Worm (Caenorhabditis elegans) whole organism, L1 larva: ENCODE data around the gene K07E3.9.

Experiments
- C34B4.2 ChIP-seq: sonication (generic microtip); optimal IDR thresholded peaks from 2 replicates; lab custom pipeline; 2017; ENCODE audit warnings: mild to moderate bottlenecking, missing genetic modification characterization, missing compliant biosample characterization
- F16B12.6 ChIP-seq: fragments of 150-350 bp; optimal IDR thresholded peaks from 2 replicates; lab custom pipeline; 2014; ENCODE audit warnings: missing biosample characterization, missing genetic modification characterization
- alr-1 ChIP-seq: fragments of 200-800 bp; sonication (Bioruptor generic); optimal IDR thresholded peaks from 2 replicates; lab custom pipeline; 2018; ENCODE audit warnings: borderline replicate concordance, mild to moderate bottlenecking, missing genetic modification characterization, missing compliant biosample characterization
- ama-1 ChIP-seq: fragments of 150-350 bp; optimal IDR thresholded peaks from 2 replicates; lab custom pipeline; 2014
- blmp-1 ChIP-seq: fragments of 150-350 bp; optimal IDR thresholded peaks from 2 replicates; lab custom pipeline; 2014; ENCODE audit warnings: missing biosample characterization, missing genetic modification characterization
- ceh-63 ChIP-seq: fragments of 200-800 bp; sonication (Bioruptor generic); optimal IDR thresholded peaks from 2 replicates; lab custom pipeline; 2018; ENCODE audit warnings: mild to moderate bottlenecking, missing genetic modification characterization, missing compliant biosample characterization
- ceh-8 ChIP-seq: fragments of 200-800 bp; sonication (Bioruptor generic); optimal IDR thresholded peaks from 2 replicates; lab custom pipeline; 2018; ENCODE audit warnings: mild to moderate bottlenecking, missing genetic modification characterization, moderate library complexity, missing compliant biosample characterization
- ceh-82 ChIP-seq, 3 experiments: fragments of 150-350 bp in 1 of 3; sonication (generic microtip) in 2 of 3; optimal IDR thresholded peaks; 2 replicates each; lab custom pipeline; 2014 to 2017; ENCODE audit warnings: missing biosample characterization in 3 of 3, missing genetic modification characterization in 3 of 3
- ceh-90 ChIP-seq: sonication (generic microtip); optimal IDR thresholded peaks from 2 replicates; lab custom pipeline; 2016; ENCODE audit warnings: missing genetic modification characterization, missing compliant biosample characterization
- ces-1 ChIP-seq: fragments of 150-350 bp; optimal IDR thresholded peaks from 2 replicates; lab custom pipeline; 2014; ENCODE audit warnings: missing biosample characterization, missing genetic modification reagents, missing genetic modification characterization
- efl-1 ChIP-seq, 4 experiments: fragments of 150-350 bp; optimal IDR thresholded peaks in 3 of 4; peaks in 1 of 4; 1 replicate in 1 of 4; 2 replicates in 3 of 4; lab custom pipeline; 2014; ENCODE audit warnings: missing biosample characterization in 2 of 4, missing genetic modification characterization in 2 of 4, missing genetic modification reagents in 2 of 4
- efl-3 ChIP-seq: fragments of 200-800 bp; sonication (Bioruptor generic); optimal IDR thresholded peaks from 2 replicates; lab custom pipeline; 2018; ENCODE audit warnings: mild to moderate bottlenecking, missing genetic modification characterization, missing compliant biosample characterization
- egl-13 ChIP-seq: sonication (generic microtip); optimal IDR thresholded peaks from 2 replicates; lab custom pipeline; 2016; ENCODE audit warnings: missing genotype, missing genetic modification reagents, missing genetic modification characterization, missing compliant biosample characterization
- elt-2 ChIP-seq: sonication (generic microtip); optimal IDR thresholded peaks from 2 replicates; lab custom pipeline; 2016; ENCODE audit warnings: missing genetic modification characterization, mild to moderate bottlenecking, inconsistent platforms, missing compliant biosample characterization, missing genetic modification reagents
- elt-3 ChIP-seq, 6 experiments: fragments of 150-350 bp in 1 of 6; sonication (generic microtip); optimal IDR thresholded peaks; 2 replicates each; lab custom pipeline; 2017 to 2018; ENCODE audit warnings: missing biosample characterization in 6 of 6, missing genetic modification characterization in 6 of 6, inconsistent platforms in 1 of 6
- fkh-10 ChIP-seq: sonication (generic microtip); optimal IDR thresholded peaks from 2 replicates; lab custom pipeline; 2017; ENCODE audit warnings: missing biosample characterization, missing genetic modification reagents, missing genetic modification characterization
- fkh-4 ChIP-seq: sonication (generic microtip); optimal IDR thresholded peaks from 2 replicates; lab custom pipeline; 2016; ENCODE audit warnings: missing compliant biosample characterization, missing genetic modification characterization, borderline replicate concordance
- hpl-2 ChIP-seq: fragments of 150-350 bp; optimal IDR thresholded peaks from 2 replicates; lab custom pipeline; 2014; ENCODE audit warnings: missing biosample characterization, missing genetic modification reagents, missing genetic modification characterization
- isw-1 ChIP-seq: fragments of 200-800 bp; sonication (Bioruptor generic); IDR thresholded peaks from 2 replicates; pipeline ENCODE4 v1.3.6; 2022; ENCODE audit warnings: missing genetic modification characterization, missing compliant biosample characterization
- lin-14 ChIP-seq: fragments of 200-800 bp; sonication (Bioruptor generic); optimal IDR thresholded peaks from 2 replicates; lab custom pipeline; 2018; ENCODE audit warnings: mild to moderate bottlenecking, missing genetic modification characterization, moderate library complexity, missing compliant biosample characterization
- lin-39 ChIP-seq: fragments of 150-350 bp; optimal IDR thresholded peaks from 2 replicates; lab custom pipeline; 2014; ENCODE audit warnings: missing biosample characterization, missing genetic modification reagents, missing genetic modification characterization
- lsy-2 ChIP-seq, 2 experiments: fragments of 150-350 bp; optimal IDR thresholded peaks; 2 replicates each; lab custom pipeline; 2014; ENCODE audit warnings: missing biosample characterization in 2 of 2, missing genetic modification characterization in 2 of 2
- mab-9 ChIP-seq: fragments of 200-800 bp; sonication (Bioruptor generic); IDR thresholded peaks from 2 replicates; pipeline ENCODE4 v1.3.6; 2022; ENCODE audit warnings: missing genetic modification reagents, missing genetic modification characterization, missing compliant biosample characterization
- mdl-1 ChIP-seq, 2 experiments: fragments of 150-350 bp; optimal IDR thresholded peaks; 2 replicates each; lab custom pipeline; 2014 to 2017; ENCODE audit warnings: missing biosample characterization in 2 of 2, missing genetic modification characterization in 2 of 2, inconsistent platforms in 1 of 2
- mep-1 ChIP-seq: fragments of 150-350 bp; optimal IDR thresholded peaks from 2 replicates; lab custom pipeline; 2014; ENCODE audit warnings: missing biosample characterization, missing genetic modification characterization
- nhr-19 ChIP-seq: fragments of 200-800 bp; sonication (Bioruptor generic); conservative IDR thresholded peaks from 2 replicates; pipeline ENCODE4 v1.3.6; 2022; ENCODE audit warnings: missing genetic modification characterization, missing compliant biosample characterization
- nhr-20 ChIP-seq: sonication (generic microtip); optimal IDR thresholded peaks from 2 replicates; lab custom pipeline; 2016; ENCODE audit warnings: mild to moderate bottlenecking, missing genetic modification characterization, missing compliant biosample characterization
- nhr-76 ChIP-seq: sonication (generic microtip); optimal IDR thresholded peaks from 2 replicates; lab custom pipeline; 2017; ENCODE audit warnings: missing biosample characterization, missing genetic modification characterization
- nhr-84 ChIP-seq: sonication (generic microtip); optimal IDR thresholded peaks from 2 replicates; lab custom pipeline; 2017; ENCODE audit warnings: missing biosample characterization, missing genetic modification characterization
- nhr-85 ChIP-seq: sonication (generic microtip); peaks from one replicate; lab custom pipeline; 2016; ENCODE audit warnings: missing genetic modification characterization, inconsistent platforms, missing compliant biosample characterization
- nhr-90 ChIP-seq: sonication (generic microtip); optimal IDR thresholded peaks from 2 replicates; lab custom pipeline; 2016; ENCODE audit warnings: mild to moderate bottlenecking, missing genetic modification characterization, missing compliant biosample characterization; ENCODE audit not compliant: poor library complexity
- pax-3 ChIP-seq: fragments of 200-800 bp; sonication (Bioruptor generic); optimal IDR thresholded peaks from 2 replicates; lab custom pipeline; 2018; ENCODE audit warnings: mild to moderate bottlenecking, missing genetic modification characterization, moderate library complexity, missing compliant biosample characterization
- pqm-1 ChIP-seq: sonication (generic microtip); optimal IDR thresholded peaks from 3 replicates; lab custom pipeline; 2017; ENCODE audit warnings: missing biosample characterization, missing genetic modification characterization
- unc-86 ChIP-seq: sonication (generic microtip); optimal IDR thresholded peaks from 2 replicates; lab custom pipeline; 2016; ENCODE audit warnings: missing genetic modification characterization, missing compliant biosample characterization
- unc-98 ChIP-seq: fragments of 200-800 bp; sonication (Bioruptor generic); IDR thresholded peaks from 2 replicates; pipeline ENCODE4 v1.3.6; 2022; ENCODE audit warnings: missing genetic modification characterization, missing compliant biosample characterization
- xbp-1 ChIP-seq: sonication (generic microtip); optimal IDR thresholded peaks from 2 replicates; lab custom pipeline; 2016; ENCODE audit warnings: missing genetic modification characterization, missing compliant biosample characterization
- zag-1 ChIP-seq: fragments of 150-350 bp; optimal IDR thresholded peaks from 2 replicates; lab custom pipeline; 2014; ENCODE audit warnings: missing biosample characterization, missing genetic modification characterization
- zip-4 ChIP-seq: fragments of 200-800 bp; sonication (Bioruptor generic); optimal IDR thresholded peaks from 2 replicates; lab custom pipeline; 2018; ENCODE audit warnings: mild to moderate bottlenecking, missing genetic modification characterization, moderate library complexity, missing compliant biosample characterization
- ztf-4 ChIP-seq: fragments of 150-350 bp; optimal IDR thresholded peaks from 2 replicates; lab custom pipeline; 2014; ENCODE audit warnings: missing biosample characterization, missing genetic modification characterization

The K07E3.9 gene

ce11 chrX:8074527-8074926 is 33.5 kb upstream of the K07E3.9 start:
- no peak for TF ChIP-seq isw-1
- TF ChIP-seq elt-2 = peak; percentile 6

ce11 chrX:8077748-8078147 is 30.3 kb upstream of the K07E3.9 start, which contains the start of gene C46F2.1:
Gene C46F2.1 (plus strand): TSS chrX:8078048.
- no peak for TF ChIP-seq lin-39 (tag; lab: Kevin White, UChicago)
- no peak for TF ChIP-seq zag-1 (tag; lab: Kevin White, UChicago)
- no peak for TF ChIP-seq lin-14
- peak; percentile 36 for TF ChIP-seq nhr-85 (tag; lab: Kevin White, UChicago)
- TF ChIP-seq zip-4 (GFP tag; lab: Kevin White, UChicago) = no peak
- no peak for TF ChIP-seq efl-1 (optimal IDR thresholded peaks at IDR 0.05; lab: Kevin White, UChicago)
- TF ChIP-seq efl-1 (GFP tag; optimal IDR thresholded peaks at IDR 0.05 in 1 of 2; lab: Kevin White, UChicago) = peak in 1 of 2 experiments; percentile 49
- TF ChIP-seq ceh-8 = no peak

ce11 chrX:8078374-8078773 is 29.6 kb upstream of the K07E3.9 start:
- TF ChIP-seq F16B12.6 (no peak), blmp-1 (tag; lab: Kevin White, UChicago) (no peak), hpl-2 (GFP tag; lab: Kevin White, UChicago) (no peak), nhr-84 (tag; lab: Kevin White, UChicago) (no peak), nhr-20 (tag; lab: Kevin White, UChicago) (no peak), C34B4.2 (tag; lab: Kevin White, UChicago) (no peak), unc-98 (no peak), pax-3 (tag; lab: Kevin White, UChicago) (no peak), ztf-4 (tag; lab: Kevin White, UChicago) (no peak), mab-9 (GFP tag; lab: Robert Waterston, UW) (no peak), lin-39 (tag; lab: Kevin White, UChicago) (no peak), isw-1 (no peak), lsy-2 (tag; optimal IDR thresholded peaks at IDR 0.05; lab: Kevin White, UChicago) (no peak), mdl-1 (tag; optimal IDR thresholded peaks at IDR 0.05; lab: Kevin White, UChicago) (no peak), ceh-90 (tag; lab: Kevin White, UChicago) (no peak), ceh-63 (no peak), xbp-1 (tag; lab: Kevin White, UChicago) (no peak), fkh-4 (no peak), pqm-1 (tag; lab: Kevin White, UChicago) (no peak), ama-1 (lab: Kevin White, UChicago) (no peak)

DNA sequence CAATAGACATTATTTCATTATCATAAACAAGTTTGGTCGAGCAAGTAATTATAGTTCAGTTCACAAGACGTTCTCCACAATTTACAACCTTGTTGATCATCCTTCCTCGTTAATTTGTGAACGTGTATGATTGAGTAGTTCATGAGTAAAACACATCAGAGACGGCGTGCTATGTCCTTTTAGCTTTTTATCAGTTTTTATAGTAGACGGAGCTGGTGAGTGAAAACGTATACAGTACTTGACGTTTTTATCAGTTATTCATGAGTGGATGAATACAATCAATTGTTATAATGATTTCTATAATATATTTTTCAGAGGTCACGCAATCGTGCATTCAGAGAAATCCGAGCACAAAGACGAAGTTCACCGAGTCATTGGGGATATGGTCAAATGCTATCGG is 29.1 kb upstream of the K07E3.9 start:
- no peak for TF ChIP-seq lin-39 (tag; lab: Kevin White, UChicago)

DNA sequence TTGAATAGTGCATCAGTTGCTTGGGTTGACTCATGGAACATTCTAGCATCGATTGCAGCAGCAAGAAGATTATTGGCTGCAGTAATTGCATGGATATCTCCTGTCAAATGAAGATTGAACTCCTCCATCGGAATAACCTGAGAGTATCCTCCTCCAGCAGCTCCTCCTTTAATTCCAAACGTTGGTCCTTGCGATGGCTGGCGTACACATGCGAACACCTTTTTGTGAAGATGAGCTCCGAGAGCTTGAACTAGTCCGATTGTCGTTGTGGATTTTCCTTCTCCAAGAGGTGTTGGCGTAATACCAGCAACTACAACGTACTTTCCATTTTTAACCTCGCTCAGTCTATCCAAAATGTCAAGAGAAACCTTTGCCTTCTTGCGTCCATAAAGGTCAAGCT is 25.3 kb upstream of the K07E3.9 start:
- TF ChIP-seq unc-86 (tag; lab: Kevin White, UChicago) (no peak), nhr-76 (tag; lab: Kevin White, UChicago) (no peak), efl-3 (GFP tag; lab: Kevin White, UChicago) (no peak), egl-13 (tag; lab: Kevin White, UChicago) (no peak), mep-1 (tag; lab: Kevin White, UChicago) (no peak), ceh-82 (tag; optimal IDR thresholded peaks at IDR 0.05; lab: Kevin White, UChicago) (no peak), nhr-90 (tag; lab: Kevin White, UChicago) (no peak), fkh-10 (GFP tag; lab: Kevin White, UChicago) (no peak), ceh-8 (no peak), ztf-4 (tag; lab: Kevin White, UChicago) (no peak), ces-1 (GFP tag; lab: Kevin White, UChicago) (no peak), elt-3 (tag; optimal IDR thresholded peaks at IDR 0.05; lab: Kevin White, UChicago) (no peak), F16B12.6 (no peak), lin-14 (no peak), alr-1 (tag; lab: Kevin White, UChicago) (no peak), mab-9 (GFP tag; lab: Robert Waterston, UW) (no peak), ceh-63 (no peak), nhr-20 (tag; lab: Kevin White, UChicago) (no peak), hpl-2 (GFP tag; lab: Kevin White, UChicago) (no peak), nhr-19 (GFP tag; lab: Robert Waterston, UW) (no peak)
